Fruit fly (Drosophila melanogaster): ENCODE results near the gene wkd.

wkd gene

DNA sequence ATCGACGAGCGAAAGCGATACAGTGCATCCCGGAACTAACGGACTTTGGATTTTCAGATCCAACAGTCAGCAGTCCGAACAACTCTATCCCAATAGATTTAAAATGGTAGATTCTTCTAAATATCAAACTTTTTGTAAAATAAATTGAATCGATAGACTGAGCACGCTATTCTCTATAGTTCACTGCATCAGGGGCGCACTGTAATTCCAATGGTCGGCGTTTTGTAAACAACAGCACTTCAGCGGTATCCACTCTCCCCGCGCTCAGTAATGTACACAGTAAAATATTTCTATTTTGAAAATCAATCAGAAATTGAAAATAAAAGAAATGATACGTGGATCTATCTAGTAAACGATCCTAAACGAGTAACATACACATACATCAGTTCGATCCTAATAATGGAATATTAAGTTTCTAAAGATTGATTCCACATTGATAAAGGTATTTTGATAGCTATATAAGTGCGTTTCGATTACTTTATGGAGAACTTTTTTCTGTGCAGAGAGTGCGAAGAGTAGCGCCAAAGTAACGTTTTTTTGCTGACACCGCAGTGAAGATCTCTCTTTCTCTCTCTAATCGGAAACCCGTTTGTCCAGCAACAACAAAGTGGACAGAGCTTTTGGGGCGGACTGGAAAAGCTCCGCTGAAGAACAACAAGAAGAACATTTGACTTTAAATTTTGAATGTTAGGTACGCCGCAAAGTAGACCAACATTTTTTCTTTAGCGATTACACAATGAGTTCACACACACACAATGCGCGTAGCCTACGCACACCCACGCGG lies 18.9 kb upstream of the wkd start (continued):
- peak; percentile 63 for TF ChIP-seq MTF-1 (GFP tag; optimal IDR thresholded peaks at IDR 0.05; ENCODE audit: borderline replicate concordance)
- TF ChIP-seq sisA (GFP tag; IDR thresholded peaks at IDR 0.05) = peak; percentile 94
- peak; percentile 83 for TF ChIP-seq Chrac-16 (GFP tag; optimal IDR thresholded peaks at IDR 0.05)
- TF ChIP-seq CG8478 (optimal IDR thresholded peaks at IDR 0.05) = no peak
- TF ChIP-seq CG12769 (tag; optimal IDR thresholded peaks at IDR 0.05) = peak; percentile 95
- TF ChIP-seq slbo (GFP tag; IDR thresholded peaks at IDR 0.05) = peak; percentile 96
- TF ChIP-seq CG14860 (GFP tag; IDR thresholded peaks at IDR 0.05; ENCODE audit: partially characterized antibody) = no peak
- TF ChIP-seq sob (GFP tag; IDR thresholded peaks at IDR 0.05) = peak; percentile 95
- peak; percentile 72 for TF ChIP-seq CG6254 (GFP tag; optimal IDR thresholded peaks at IDR 0.05)
- peak; percentile 94 for TF ChIP-seq tap (tag; optimal IDR thresholded peaks at IDR 0.05)
- TF ChIP-seq CG6683 (GFP tag; optimal IDR thresholded peaks at IDR 0.05) = peak; percentile 80
- peak; percentile 85 for TF ChIP-seq CG17385 (GFP tag; optimal IDR thresholded peaks at IDR 0.05)
- TF ChIP-seq CG10979 (tag; optimal IDR thresholded peaks at IDR 0.05) = peak; percentile 91
- no peak for TF ChIP-seq pita (GFP tag; optimal IDR thresholded peaks at IDR 0.05)
- peak; percentile 83 for TF ChIP-seq CG5953 (GFP tag; IDR thresholded peaks at IDR 0.05)
- TF ChIP-seq gem (tag; optimal IDR thresholded peaks at IDR 0.05) = peak; percentile 90
- peak; percentile 85 for TF ChIP-seq oc (tag; optimal IDR thresholded peaks at IDR 0.05)
- TF ChIP-seq CG5180 (GFP tag; optimal IDR thresholded peaks at IDR 0.05) = peak; percentile 82
- TF ChIP-seq shn (GFP tag; optimal IDR thresholded peaks at IDR 0.05) = peak; percentile 79
- peak; percentile 90 for TF ChIP-seq nom (GFP tag; optimal IDR thresholded peaks at IDR 0.05)
- TF ChIP-seq C15 (GFP tag; IDR thresholded peaks at IDR 0.05) = peak; percentile 79; the same call in 2 of the 3 replicates
- TF ChIP-seq CG2712 (tag; optimal IDR thresholded peaks at IDR 0.05) = peak; percentile 95
- TF ChIP-seq bowl (GFP tag; IDR thresholded peaks at IDR 0.05) = peak; percentile 67
- peak; percentile 92 for TF ChIP-seq CG30403 (GFP tag; optimal IDR thresholded peaks at IDR 0.05)
- TF ChIP-seq CG4820 (GFP tag; optimal IDR thresholded peaks at IDR 0.05) = peak; percentile 92
- no peak for TF ChIP-seq pan (optimal IDR thresholded peaks at IDR 0.05)
- peak in 1 of 2 experiments; percentile 94 for TF ChIP-seq pan (GFP tag; optimal IDR thresholded peaks at IDR 0.05 in 1 of 2, IDR thresholded peaks at IDR 0.05 in 1 of 2)
- TF ChIP-seq CG9797 (GFP tag; optimal IDR thresholded peaks at IDR 0.05) = no peak
- TF ChIP-seq toy (GFP tag; IDR thresholded peaks at IDR 0.05) = peak; percentile 81
- peak; percentile 70 for TF ChIP-seq CG8089 (GFP tag; optimal IDR thresholded peaks at IDR 0.05)
- peak; percentile 89 for TF ChIP-seq CG3847 (GFP tag; IDR thresholded peaks at IDR 0.05)
- no peak; the same call in 1 of the 2 replicates for TF ChIP-seq CG42726 (GFP tag; IDR thresholded peaks at IDR 0.05; ENCODE audit: partially characterized antibody)
- peak; percentile 94 for TF ChIP-seq Fer3 (tag; optimal IDR thresholded peaks at IDR 0.05)
- TF ChIP-seq Adf1 (GFP tag; IDR thresholded peaks at IDR 0.05) = peak; percentile 54
- TF ChIP-seq CG14965 (GFP tag; optimal IDR thresholded peaks at IDR 0.05; ENCODE audit: borderline replicate concordance) = peak; percentile 68
- TF ChIP-seq vfl (GFP tag; optimal IDR thresholded peaks at IDR 0.05) = peak; percentile 78
- TF ChIP-seq disco-r (GFP tag; optimal IDR thresholded peaks at IDR 0.05) = peak; percentile 69
- no peak for TF ChIP-seq CG7963 (GFP tag; IDR thresholded peaks at IDR 0.05; ENCODE audit: partially characterized antibody)
- peak; percentile 85 for TF ChIP-seq Six4 (GFP tag; optimal IDR thresholded peaks at IDR 0.05)
- TF ChIP-seq unpg (GFP tag; optimal IDR thresholded peaks at IDR 0.05) = peak; percentile 91
- TF ChIP-seq wek (GFP tag; optimal IDR thresholded peaks at IDR 0.05) = peak; percentile 50
- TF ChIP-seq Hr78 (GFP tag; optimal IDR thresholded peaks at IDR 0.05) = peak in 1 of 2 experiments; percentile 84
- TF ChIP-seq CG11398 (GFP tag; optimal IDR thresholded peaks at IDR 0.05) = peak; percentile 81
- peak; percentile 89 for TF ChIP-seq CG7556 (GFP tag; optimal IDR thresholded peaks at IDR 0.05)
- TF ChIP-seq CG15073 (GFP tag; optimal IDR thresholded peaks at IDR 0.05) = no peak
- peak; percentile 70 for TF ChIP-seq aop (GFP tag; IDR thresholded peaks at IDR 0.05)
- peak; percentile 78 for TF ChIP-seq CG10959 (GFP tag; IDR thresholded peaks at IDR 0.05)
- peak; percentile 80 for TF ChIP-seq Poxn (GFP tag; IDR thresholded peaks at IDR 0.05)
- TF ChIP-seq croc (GFP tag; conservative IDR thresholded peaks at IDR 0.05) = peak; percentile 86

Data from whole organism, embryonic.